Worm (Caenorhabditis elegans): ENCODE results near the gene C07G1.6.

DNA sequence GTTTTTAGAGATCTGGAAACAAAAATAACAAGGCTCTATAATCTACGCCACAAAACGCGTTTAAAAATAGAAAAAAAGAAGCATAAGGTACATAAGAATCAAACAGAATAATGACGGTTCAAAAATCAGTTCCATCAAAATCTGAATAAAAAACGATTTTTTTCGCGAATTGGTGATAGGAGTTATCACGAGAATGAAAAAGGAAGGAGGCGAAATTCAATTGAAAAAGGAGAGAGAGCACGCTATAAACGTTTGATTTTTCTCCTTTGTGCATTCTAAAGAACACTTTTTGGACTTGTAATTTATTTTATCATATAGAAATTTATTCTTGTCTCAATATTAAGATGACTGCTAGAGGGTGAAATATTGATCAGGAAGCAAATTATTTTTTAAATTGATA is 41.1 kb upstream of the C07G1.6 start:
- TF ChIP-seq ama-1 (optimal IDR thresholded peaks at IDR 0.05) (no peak), ama-1 (GFP tag; optimal IDR thresholded peaks at IDR 0.05) (no peak), unc-62 (GFP tag; optimal IDR thresholded peaks at IDR 0.05) (no peak), lin-40 (tag; optimal IDR thresholded peaks at IDR 0.05) (no peak), ZK185.1 (tag; optimal IDR thresholded peaks at IDR 0.05; ENCODE audit: poor library complexity, severe bottlenecking) (no peak), snpc-4 (GFP tag; optimal IDR thresholded peaks at IDR 0.05) (no peak), snpc-4 (tag; optimal IDR thresholded peaks at IDR 0.05) (no peak), zim-3 (tag; optimal IDR thresholded peaks at IDR 0.05) (no peak), hlh-12 (tag; optimal IDR thresholded peaks at IDR 0.05) (no peak), cebp-2 (GFP tag; IDR thresholded peaks at IDR 0.05) (no peak), akir-1 (GFP tag; optimal IDR thresholded peaks at IDR 0.05) (no peak), nfyb-1 (GFP tag; IDR thresholded peaks at IDR 0.05) (no peak), repo-1 (tag; optimal IDR thresholded peaks at IDR 0.05) (no peak)
